Fruit fly (Drosophila melanogaster) whole organism, embryonic: Measurements from ENCODE around the gene Dpy-30L1.

Experiments used
- Abd-B ChIP-seq: fragments of 200-800 bp; sonication (Bioruptor generic); optimal IDR thresholded peaks from 2 replicates; lab custom pipeline; 2018; ENCODE audit warnings: missing biosample characterization, mild to moderate bottlenecking, missing genetic modification characterization, moderate library complexity
- CG1024 ChIP-seq: fragments of 200-800 bp; sonication (Bioruptor generic); IDR thresholded peaks from 2 replicates; pipeline ENCODE4 v1.3.6; 2022; ENCODE audit warnings: missing biosample characterization, missing genetic modification characterization
- CG10274 ChIP-seq: fragments of 200-800 bp; sonication (Bioruptor generic); optimal IDR thresholded peaks from 3 replicates; lab custom pipeline; 2017; ENCODE audit warnings: missing biosample characterization, mild to moderate bottlenecking, missing genetic modification characterization
- CG10979 ChIP-seq: fragments of 200-800 bp; sonication (Bioruptor generic); optimal IDR thresholded peaks from 2 replicates; lab custom pipeline; 2018; ENCODE audit warnings: missing biosample characterization, mild to moderate bottlenecking, missing genetic modification characterization, moderate library complexity
- CG11695 ChIP-seq: fragments of 200-800 bp; sonication (Bioruptor generic); IDR thresholded peaks from 3 replicates; pipeline ENCODE4 v1.3.6; 2022; ENCODE audit warnings: missing biosample characterization, missing genetic modification characterization
- CG12744 ChIP-seq: fragments of 200-800 bp; sonication (Bioruptor generic); optimal IDR thresholded peaks from 2 replicates; lab custom pipeline; 2016; ENCODE audit warnings: missing biosample characterization, missing genetic modification characterization
- CG12769 ChIP-seq: fragments of 200-800 bp; sonication (Bioruptor generic); optimal IDR thresholded peaks from 2 replicates; lab custom pipeline; 2019; ENCODE audit warnings: missing biosample characterization, mild to moderate bottlenecking, missing genetic modification characterization, moderate library complexity
- CG15696 ChIP-seq: fragments of 200-800 bp; sonication (Bioruptor generic); optimal IDR thresholded peaks from 2 replicates; lab custom pipeline; 2019; ENCODE audit warnings: missing biosample characterization, mild to moderate bottlenecking, missing genetic modification characterization, moderate library complexity
- CG17568 ChIP-seq: fragments of 200-800 bp; sonication (Bioruptor generic); optimal IDR thresholded peaks from 2 replicates; lab custom pipeline; 2018; ENCODE audit warnings: missing biosample characterization, mild to moderate bottlenecking, missing genetic modification characterization, moderate library complexity
- CG17912 ChIP-seq: fragments of 200-800 bp; sonication (Bioruptor generic); optimal IDR thresholded peaks from 2 replicates; lab custom pipeline; 2018; ENCODE audit warnings: missing biosample characterization, mild to moderate bottlenecking, missing genetic modification characterization
- CG18262 ChIP-seq: fragments of 200-800 bp; optimal IDR thresholded peaks from 3 replicates; lab custom pipeline; 2019; ENCODE audit warnings: missing biosample characterization, mild to moderate bottlenecking, missing genetic modification characterization, moderate library complexity
- CG30431 ChIP-seq: fragments of 200-800 bp; sonication (Bioruptor generic); optimal IDR thresholded peaks from 2 replicates; lab custom pipeline; 2017; ENCODE audit warnings: missing biosample characterization, missing genetic modification characterization
- CG31388 ChIP-seq: fragments of 200-800 bp; sonication (Bioruptor generic); optimal IDR thresholded peaks from 2 replicates; lab custom pipeline; 2016; ENCODE audit warnings: missing biosample characterization, missing genetic modification characterization
- CG3163 ChIP-seq: fragments of 200-800 bp; sonication (Bioruptor generic); optimal IDR thresholded peaks from 3 replicates; lab custom pipeline; 2016; ENCODE audit warnings: missing biosample characterization, missing genetic modification characterization
- CG32772 ChIP-seq: fragments of 200-800 bp; sonication (Bioruptor generic); IDR thresholded peaks from 2 replicates; pipeline ENCODE4 v1.3.6; 2022; ENCODE audit warnings: missing biosample characterization, missing genetic modification characterization
- CG4707 ChIP-seq: fragments of 200-800 bp; sonication (Bioruptor generic); optimal IDR thresholded peaks from 2 replicates; lab custom pipeline; 2018; ENCODE audit warnings: missing biosample characterization, mild to moderate bottlenecking, missing genetic modification characterization, moderate library complexity
- CG5953 ChIP-seq: fragments of 200-800 bp; sonication (Bioruptor generic); IDR thresholded peaks from 2 replicates; pipeline ENCODE4 v1.3.6; 2022; ENCODE audit warnings: missing biosample characterization, missing genetic modification characterization
- CG7357 ChIP-seq: fragments of 200-800 bp; sonication (Bioruptor generic); IDR thresholded peaks from 3 replicates; pipeline ENCODE4 v1.3.6; 2022; ENCODE audit warnings: missing biosample characterization, missing genetic modification characterization
- CG7963 ChIP-seq: fragments of 200-800 bp; sonication (Bioruptor generic); IDR thresholded peaks from 3 replicates; pipeline ENCODE4 v1.3.6; 2022; ENCODE audit warnings: missing biosample characterization, missing genetic modification characterization; ENCODE audit not compliant: partially characterized antibody
- CG9932 ChIP-seq: fragments of 200-800 bp; sonication (Bioruptor generic); IDR thresholded peaks from 2 replicates; pipeline ENCODE4 v1.3.6; 2022; ENCODE audit warnings: missing biosample characterization, missing genetic modification characterization
- D ChIP-seq, 2 experiments: fragments of 200-800 bp in 1 of 2; fragments of >200 bp in 1 of 2; sonication (Bioruptor generic) in 1 of 2; optimal IDR thresholded peaks; 2 replicates in 1 of 2; 3 replicates in 1 of 2; lab custom pipeline; 2017; ENCODE audit warnings: mild to moderate bottlenecking in 1 of 2, missing biosample characterization in 1 of 2, missing genetic modification characterization in 1 of 2, missing genetic modification reagents in 1 of 2
- Dip3 ChIP-seq: fragments of 200-800 bp; sonication (Bioruptor generic); optimal IDR thresholded peaks from 3 replicates; lab custom pipeline; 2016; ENCODE audit warnings: missing biosample characterization, missing genetic modification characterization
- Fer3 ChIP-seq: fragments of 200-800 bp; sonication (Bioruptor generic); optimal IDR thresholded peaks from 2 replicates; lab custom pipeline; 2018; ENCODE audit warnings: missing biosample characterization, mild to moderate bottlenecking, missing genetic modification characterization, moderate library complexity
- H2.0 ChIP-seq: fragments of 200-800 bp; sonication (Bioruptor generic); IDR thresholded peaks from 2 replicates; pipeline ENCODE4 v1.3.6; 2022; ENCODE audit warnings: missing biosample characterization, missing genetic modification characterization
- Hand ChIP-seq: fragments of 200-800 bp; sonication (Bioruptor generic); optimal IDR thresholded peaks from 2 replicates; lab custom pipeline; 2017; ENCODE audit warnings: mild to moderate bottlenecking, missing biosample characterization, missing genetic modification reagents, missing genetic modification characterization
- Hey ChIP-seq: fragments of 200-800 bp; sonication (Bioruptor generic); optimal IDR thresholded peaks from 3 replicates; lab custom pipeline; 2018; ENCODE audit warnings: missing biosample characterization, mild to moderate bottlenecking, missing genetic modification characterization
- Mad ChIP-seq: fragments of 200-800 bp; sonication (Bioruptor generic); optimal IDR thresholded peaks from 2 replicates; lab custom pipeline; 2016; ENCODE audit warnings: missing biosample characterization, missing genetic modification characterization
- Mrtf ChIP-seq: fragments of 200-800 bp; sonication (Bioruptor generic); IDR thresholded peaks from 3 replicates; pipeline ENCODE4 v1.3.6; 2022; ENCODE audit warnings: missing biosample characterization, missing genetic modification characterization
- Myb ChIP-seq: fragments of 200-800 bp; sonication (Bioruptor generic); optimal IDR thresholded peaks from 2 replicates; lab custom pipeline; 2016; ENCODE audit warnings: missing biosample characterization, missing genetic modification characterization
- NfI ChIP-seq: fragments of 200-800 bp; sonication (Bioruptor generic); optimal IDR thresholded peaks from 3 replicates; lab custom pipeline; 2018; ENCODE audit warnings: missing biosample characterization, mild to moderate bottlenecking, missing genetic modification characterization, moderate library complexity
- TFAM ChIP-seq: fragments of 200-800 bp; sonication (Bioruptor generic); optimal IDR thresholded peaks from 2 replicates; lab custom pipeline; 2017; ENCODE audit warnings: missing biosample characterization, missing genetic modification characterization, inconsistent platforms
- Xbp1 ChIP-seq: fragments of 200-800 bp; sonication (Bioruptor generic); optimal IDR thresholded peaks from 3 replicates; lab custom pipeline; 2016; ENCODE audit warnings: missing biosample characterization, mild to moderate bottlenecking, missing genetic modification characterization
- ac ChIP-seq: fragments of 200-800 bp; sonication (Bioruptor generic); optimal IDR thresholded peaks from 3 replicates; lab custom pipeline; 2017; ENCODE audit warnings: missing biosample characterization, mild to moderate bottlenecking, missing genetic modification characterization
- ato ChIP-seq: fragments of 200-800 bp; sonication (Bioruptor generic); IDR thresholded peaks from 2 replicates; pipeline ENCODE4 v1.3.6; 2022; ENCODE audit warnings: missing biosample characterization, missing genetic modification characterization; ENCODE audit not compliant: partially characterized antibody
- cad ChIP-seq: fragments of >200 bp; optimal IDR thresholded peaks from 2 replicates; lab custom pipeline; 2017; ENCODE audit warnings: missing biosample characterization, missing genetic modification characterization
- crol ChIP-seq: fragments of 200-800 bp; sonication (Bioruptor generic); IDR thresholded peaks from 2 replicates; pipeline ENCODE4 v1.3.6; 2022; ENCODE audit warnings: missing biosample characterization, missing genetic modification characterization
- disco-r ChIP-seq: fragments of 200-800 bp; sonication (Bioruptor generic); optimal IDR thresholded peaks from 2 replicates; lab custom pipeline; 2016; ENCODE audit warnings: missing biosample characterization, missing genetic modification characterization
- emc ChIP-seq: fragments of 200-800 bp; sonication (Bioruptor generic); optimal IDR thresholded peaks from 2 replicates; lab custom pipeline; 2016; ENCODE audit warnings: missing biosample characterization, missing genetic modification characterization
- eve ChIP-seq, 2 experiments: fragments of >200 bp; optimal IDR thresholded peaks; 2 replicates each; lab custom pipeline; 2017; ENCODE audit warnings: missing biosample characterization in 2 of 2, missing genetic modification characterization in 2 of 2
- fd64A ChIP-seq: fragments of 200-800 bp; sonication (Bioruptor generic); optimal IDR thresholded peaks from 3 replicates; lab custom pipeline; 2018; ENCODE audit warnings: missing biosample characterization, mild to moderate bottlenecking, missing genetic modification characterization
- gcm2 ChIP-seq: fragments of 200-800 bp; sonication (Bioruptor generic); optimal IDR thresholded peaks from 2 replicates; lab custom pipeline; 2016; ENCODE audit warnings: missing biosample characterization, missing genetic modification characterization
- h ChIP-seq: fragments of >200 bp; optimal IDR thresholded peaks from 2 replicates; lab custom pipeline; 2017
- kah ChIP-seq: fragments of 200-800 bp; sonication (Bioruptor generic); optimal IDR thresholded peaks from 2 replicates; lab custom pipeline; 2018; ENCODE audit warnings: missing biosample characterization, mild to moderate bottlenecking, missing genetic modification characterization
- ken ChIP-seq: fragments of 200-800 bp; sonication (Bioruptor generic); IDR thresholded peaks from 3 replicates; pipeline ENCODE4 v1.3.6; 2022; ENCODE audit warnings: missing biosample characterization, missing genetic modification characterization
- nom ChIP-seq: fragments of 200-800 bp; sonication (Bioruptor generic); optimal IDR thresholded peaks from 2 replicates; lab custom pipeline; 2017; ENCODE audit warnings: missing biosample characterization, missing genetic modification characterization, mild to moderate bottlenecking, moderate library complexity, missing genetic modification reagents
- org-1 ChIP-seq: fragments of 200-800 bp; sonication (Bioruptor generic); optimal IDR thresholded peaks from 2 replicates; lab custom pipeline; 2017; ENCODE audit warnings: missing biosample characterization, missing genetic modification characterization
- psq ChIP-seq: fragments of 200-800 bp; sonication (Bioruptor generic); optimal IDR thresholded peaks from 2 replicates; lab custom pipeline; 2017; ENCODE audit warnings: missing biosample characterization, missing genetic modification characterization
- pzg ChIP-seq: fragments of 200-800 bp; sonication (Bioruptor generic); optimal IDR thresholded peaks from 3 replicates; lab custom pipeline; 2018; ENCODE audit warnings: missing biosample characterization, mild to moderate bottlenecking, missing genetic modification characterization, moderate library complexity
- sc ChIP-seq, 3 experiments: fragments of >200 bp in 2 of 3; fragments of 200-800 bp in 1 of 3; sonication (Bioruptor generic) in 1 of 3; optimal IDR thresholded peaks; 2 replicates in 2 of 3; 3 replicates in 1 of 3; lab custom pipeline; 2017; ENCODE audit warnings: mild to moderate bottlenecking in 1 of 3, missing biosample characterization in 1 of 3, missing genetic modification characterization in 1 of 3, missing genetic modification reagents in 1 of 3
- unc-4 ChIP-seq: fragments of 200-800 bp; sonication (Bioruptor generic); IDR thresholded peaks from 2 replicates; pipeline ENCODE4 v1.3.6; 2022; ENCODE audit warnings: missing biosample characterization, missing genetic modification characterization; ENCODE audit not compliant: partially characterized antibody

Gene Dpy-30L1

dm6 chr2L:10756049-10756448 is 23.6 kb downstream of the Dpy-30L1 start, which contains the start of gene CG17124 (continued):
- TF ChIP-seq CG10274 (GFP tag; lab: Kevin White, UChicago) (no peak), Xbp1 (GFP tag; lab: Kevin White, UChicago) (no peak), TFAM (GFP tag; lab: Kevin White, UChicago) (no peak), CG17568 (peak; percentile 13), kah (GFP tag; lab: Kevin White, UChicago) (no peak), gcm2 (GFP tag; lab: Kevin White, UChicago) (no peak), eve (GFP tag; optimal IDR thresholded peaks at IDR 0.05; lab: Kevin White, UChicago) (no peak), ac (GFP tag; lab: Kevin White, UChicago) (no peak), cad (no peak), emc (GFP tag; lab: Kevin White, UChicago) (no peak), fd64A (GFP tag; lab: Kevin White, UChicago) (peak; percentile 39), CG7357 (GFP tag; lab: Robert Waterston, UW) (no peak), CG31388 (GFP tag; lab: Kevin White, UChicago) (no peak), CG3163 (GFP tag; lab: Kevin White, UChicago) (peak; percentile 39), CG32772 (no peak), h (no peak), unc-4 (peak; percentile 40; the same call in 1 of the 2 replicates), CG17912 (GFP tag; lab: Kevin White, UChicago) (no peak), CG5953 (0 out of 2 replicates have a peak, but pooled peaks have one; percentile 51), CG30431 (GFP tag; lab: Kevin White, UChicago) (no peak), CG15696 (tag; lab: Kevin White, UChicago) (no peak), CG12744 (GFP tag; lab: Kevin White, UChicago) (no peak), Mad (GFP tag; lab: Kevin White, UChicago) (peak; percentile 22), sc (optimal IDR thresholded peaks at IDR 0.05; lab: Kevin White, UChicago) (no peak), sc (GFP tag; optimal IDR thresholded peaks at IDR 0.05; lab: Kevin White, UChicago) (no peak), CG18262 (no peak), ato (GFP tag; lab: Robert Waterston, UW) (0 out of 2 replicates have a peak, but pooled peaks have one; percentile 9), Myb (GFP tag; lab: Kevin White, UChicago) (no peak), Fer3 (tag; lab: Kevin White, UChicago) (peak; percentile 10), CG9932 (GFP tag; lab: Robert Waterston, UW) (no peak), crol (GFP tag; lab: Robert Waterston, UW) (no peak), org-1 (GFP tag; lab: Kevin White, UChicago) (peak; percentile 4), CG12769 (tag; lab: Kevin White, UChicago) (peak; percentile 77), CG10979 (no peak), CG1024 (GFP tag; lab: Robert Waterston, UW) (no peak), CG7963 (GFP tag; lab: Robert Waterston, UW) (0 out of 3 replicates have a peak, but pooled peaks have one; percentile 17), H2.0 (GFP tag; lab: Robert Waterston, UW) (no peak), nom (GFP tag; lab: Kevin White, UChicago) (peak; percentile 73), CG11695 (GFP tag; lab: Robert Waterston, UW) (peak; percentile 36; the same call in 1 of the 3 replicates), Mrtf (no peak), Hand (GFP tag; lab: Kevin White, UChicago) (peak; percentile 19), pzg (GFP tag; lab: Kevin White, UChicago) (no peak), Dip3 (GFP tag; lab: Kevin White, UChicago) (no peak), psq (no peak), Hey (tag; lab: Kevin White, UChicago) (no peak), ken (GFP tag; lab: Robert Waterston, UW) (no peak), D (optimal IDR thresholded peaks at IDR 0.05; lab: Kevin White, UChicago) (no peak), D (GFP tag; optimal IDR thresholded peaks at IDR 0.05; lab: Kevin White, UChicago) (no peak), NfI (peak; percentile 30), CG4707 (peak; percentile 13), disco-r (GFP tag; lab: Kevin White, UChicago) (no peak), Abd-B (GFP tag; lab: Kevin White, UChicago) (no peak)
